Worm (Caenorhabditis elegans): ENCODE data around the gene nhr-103.

nhr-103 gene

DNA sequence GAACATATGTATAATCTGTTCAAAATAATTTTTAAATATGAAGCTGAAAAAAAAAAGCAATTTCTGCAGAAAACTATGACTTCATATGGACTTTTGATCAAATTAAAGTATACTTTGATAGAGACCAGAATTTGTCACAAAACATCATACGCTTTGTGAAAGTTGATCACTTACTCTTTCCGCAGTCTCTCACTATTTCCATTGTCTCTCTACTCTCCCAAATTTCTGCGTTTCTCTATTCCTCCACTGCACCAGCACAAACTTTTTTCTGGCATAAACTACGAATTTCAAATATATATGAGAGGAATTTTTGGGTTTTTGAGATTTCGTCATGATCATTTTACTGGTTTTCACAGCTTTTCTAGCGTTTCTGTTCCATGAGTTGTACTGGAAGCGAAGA is 10.6 kb downstream of the nhr-103 start, which contains the start of gene cyp-33C4:
Gene cyp-33C4, plus strand, starts transcription at position 293 of the 400 bp plus-strand sequence.
- TF ChIP-seq nfya-1 (tag; optimal IDR thresholded peaks at IDR 0.05; ENCODE audit: insufficient read depth) (peak; percentile 38), ama-1 (optimal IDR thresholded peaks at IDR 0.05) (no peak), snpc-4 (tag; optimal IDR thresholded peaks at IDR 0.05) (no peak), pqm-1 (tag; optimal IDR thresholded peaks at IDR 0.05) (peak; percentile 63), lin-39 (tag; optimal IDR thresholded peaks at IDR 0.05) (no peak), jun-1 (tag; optimal IDR thresholded peaks at IDR 0.05) (peak; percentile 25), ztf-4 (tag; optimal IDR thresholded peaks at IDR 0.05) (no peak), hmg-11 (tag; optimal IDR thresholded peaks at IDR 0.05) (peak; percentile 47), elt-2 (tag; optimal IDR thresholded peaks at IDR 0.05) (peak; percentile 43), pha-4 (tag; optimal IDR thresholded peaks at IDR 0.05) (peak; percentile 39)

DNA sequence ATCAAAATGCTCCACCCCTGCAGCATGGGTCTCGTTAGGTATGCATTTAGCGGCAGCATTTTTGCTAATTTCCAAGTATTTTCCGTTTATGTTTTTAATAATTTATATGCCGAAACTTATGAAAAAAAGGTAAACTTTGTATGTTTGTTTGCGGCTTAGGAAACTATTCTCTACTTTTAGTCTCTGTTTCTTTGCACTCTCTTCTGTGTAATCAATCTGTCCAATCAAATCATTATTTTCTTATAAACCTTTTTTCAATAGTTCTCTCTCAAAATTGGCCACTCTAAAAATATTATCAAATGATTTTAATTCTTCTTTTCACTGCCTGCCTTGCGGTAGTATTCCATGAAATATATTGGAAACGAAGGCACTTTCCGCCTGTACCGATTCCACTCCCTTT is 12.8 kb downstream of the nhr-103 start:
- TF ChIP-seq fkh-2 (tag; optimal IDR thresholded peaks at IDR 0.05) (no peak), pha-4 (tag; optimal IDR thresholded peaks at IDR 0.05) (peak; percentile 57), R02D3.7 (tag; optimal IDR thresholded peaks at IDR 0.05) (no peak), pqm-1 (tag; optimal IDR thresholded peaks at IDR 0.05) (peak; percentile 8), daf-12 (tag; optimal IDR thresholded peaks at IDR 0.05) (no peak), elt-2 (tag; optimal IDR thresholded peaks at IDR 0.05) (peak; percentile 26)

- TF ChIP-seq zag-1 (tag; optimal IDR thresholded peaks at IDR 0.05) (no peak), elt-2 (tag; optimal IDR thresholded peaks at IDR 0.05) (peak; percentile 18)
Measured at ce11 chrV:2242630-2243029, 17.4 kb downstream of the nhr-103 start, which contains the start of gene cyp-33C3. Gene cyp-33C3, plus strand, starts transcription at chrV:2242778.

- TF ChIP-seq skn-1 (tag; optimal IDR thresholded peaks at IDR 0.05) (no peak), nhr-76 (tag; optimal IDR thresholded peaks at IDR 0.05) (no peak), nhr-12 (tag; optimal IDR thresholded peaks at IDR 0.05) (no peak), eor-1 (tag; optimal IDR thresholded peaks at IDR 0.05) (no peak), aly-2 (tag; optimal IDR thresholded peaks at IDR 0.05) (no peak), nhr-28 (tag; optimal IDR thresholded peaks at IDR 0.05) (no peak), nhr-11 (tag; optimal IDR thresholded peaks at IDR 0.05) (no peak), lsy-12 (tag; optimal IDR thresholded peaks at IDR 0.05) (no peak), ZK546.5 (tag; optimal IDR thresholded peaks at IDR 0.05) (no peak), tbx-2 (tag; optimal IDR thresholded peaks at IDR 0.05) (no peak), R02D3.7 (tag; optimal IDR thresholded peaks at IDR 0.05) (no peak), pha-4 (tag; optimal IDR thresholded peaks at IDR 0.05) (peak; percentile 77), ceh-28 (tag; optimal IDR thresholded peaks at IDR 0.05) (peak; percentile 46), elt-3 (tag; optimal IDR thresholded peaks at IDR 0.05) (no peak), nhr-237 (tag; optimal IDR thresholded peaks at IDR 0.05) (no peak), ztf-4 (tag; optimal IDR thresholded peaks at IDR 0.05) (no peak), ceh-82 (tag; optimal IDR thresholded peaks at IDR 0.05) (no peak), nhr-67 (tag; optimal IDR thresholded peaks at IDR 0.05) (no peak), elt-2 (tag; optimal IDR thresholded peaks at IDR 0.05) (peak; percentile 36), mdl-1 (tag; optimal IDR thresholded peaks at IDR 0.05) (no peak), snpc-4 (tag; optimal IDR thresholded peaks at IDR 0.05) (no peak), mml-1 (tag; optimal IDR thresholded peaks at IDR 0.05) (no peak), nhr-23 (tag; optimal IDR thresholded peaks at IDR 0.05) (peak; percentile 18), pqm-1 (tag; optimal IDR thresholded peaks at IDR 0.05) (peak; percentile 42)
Measured at ce11 chrV:2244751-2245150, 19.5 kb downstream of the nhr-103 start, which contains the start of gene cyp-33C5. Gene cyp-33C5, plus strand, starts transcription at chrV:2245004.

- TF ChIP-seq nhr-77 (tag; optimal IDR thresholded peaks at IDR 0.05), result no peak
- TF ChIP-seq elt-2 (tag; optimal IDR thresholded peaks at IDR 0.05), result no peak
- TF ChIP-seq egl-27 (tag; optimal IDR thresholded peaks at IDR 0.05), result no peak
- no peak for TF ChIP-seq ceh-16 (tag; optimal IDR thresholded peaks at IDR 0.05)
- TF ChIP-seq skn-1 (tag; optimal IDR thresholded peaks at IDR 0.05), result no peak
- TF ChIP-seq nhr-23 (tag; optimal IDR thresholded peaks at IDR 0.05), result no peak
- no peak for TF ChIP-seq aly-2 (tag; optimal IDR thresholded peaks at IDR 0.05)
- TF ChIP-seq egl-5 (tag; optimal IDR thresholded peaks at IDR 0.05), result no peak
- TF ChIP-seq nhr-25 (tag; optimal IDR thresholded peaks at IDR 0.05), result no peak
- no peak for TF ChIP-seq R02D3.7 (tag; optimal IDR thresholded peaks at IDR 0.05)
- TF ChIP-seq jun-1 (tag; optimal IDR thresholded peaks at IDR 0.05), result no peak
- no peak for TF ChIP-seq eor-1 (tag; optimal IDR thresholded peaks at IDR 0.05)
Measured at ce11 chrV:2249310-2249709, 24.1 kb downstream of the nhr-103 start, which contains the start of gene cyp-33C6. Gene cyp-33C6, minus strand, starts transcription at chrV:2249410.

Measured in whole organism, L3 larva.